Fruit fly (Drosophila melanogaster): ENCODE measurements around the gene eIF4G1.

eIF4G1 gene

dm6 chr4:866437-867216 lies 63.9 kb downstream of the eIF4G1 start, which contains the start of gene Gyf (continued):
- no peak for TF ChIP-seq hkb (optimal IDR thresholded peaks at IDR 0.05)
- TF ChIP-seq hkb (GFP tag; IDR thresholded peaks at IDR 0.05), result 0 out of 2 replicates have a peak, but pooled peaks have one; percentile 53
- TF ChIP-seq Dfd (GFP tag; optimal IDR thresholded peaks at IDR 0.05), result peak in 1 of 2 experiments; percentile 91
- peak; percentile 93 for TF ChIP-seq bigmax (GFP tag; optimal IDR thresholded peaks at IDR 0.05)
- TF ChIP-seq Lhr (GFP tag; optimal IDR thresholded peaks at IDR 0.05), result peak; percentile 85
- TF ChIP-seq trem (tag; optimal IDR thresholded peaks at IDR 0.05), result peak; percentile 40
- no peak for TF ChIP-seq CG16815 (GFP tag; optimal IDR thresholded peaks at IDR 0.05)
- TF ChIP-seq CG17612 (GFP tag; IDR thresholded peaks at IDR 0.05), result no peak
- no peak for TF ChIP-seq CG17385 (GFP tag; optimal IDR thresholded peaks at IDR 0.05)
- TF ChIP-seq unc-4 (GFP tag; IDR thresholded peaks at IDR 0.05; ENCODE audit: partially characterized antibody), result no peak
- peak; percentile 87 for TF ChIP-seq gfzf (GFP tag; optimal IDR thresholded peaks at IDR 0.05)
- peak; percentile 34 for TF ChIP-seq CG10267 (tag; optimal IDR thresholded peaks at IDR 0.05)
- no peak for TF ChIP-seq ranshi (GFP tag; IDR thresholded peaks at IDR 0.05)
- peak; percentile 2 for TF ChIP-seq Hsf (GFP tag; optimal IDR thresholded peaks at IDR 0.05)
- peak; percentile 100 for TF ChIP-seq CG17802 (tag; optimal IDR thresholded peaks at IDR 0.05)
- TF ChIP-seq dmrt11E (tag; optimal IDR thresholded peaks at IDR 0.05), result peak; percentile 29
- TF ChIP-seq CG10654 (GFP tag; optimal IDR thresholded peaks at IDR 0.05), result no peak
